Worm (Caenorhabditis elegans) whole organism, L3 larva: ENCODE results near the gene F38A1.13.

Experiments
- ceh-16 ChIP-seq: sonication (generic microtip); optimal IDR thresholded peaks from 2 replicates; lab custom pipeline; 2017; ENCODE audit warnings: missing biosample characterization, missing genetic modification characterization
- ceh-28 ChIP-seq: fragments of 150-350 bp; optimal IDR thresholded peaks from 2 replicates; lab custom pipeline; 2014; ENCODE audit warnings: missing biosample characterization, missing genetic modification reagents, missing genetic modification characterization
- egl-5 ChIP-seq: fragments of 150-350 bp; optimal IDR thresholded peaks from 2 replicates; lab custom pipeline; 2017; ENCODE audit warnings: missing biosample characterization, missing genetic modification reagents, missing genetic modification characterization, inconsistent platforms
- lin-15B ChIP-seq: fragments of 150-350 bp; optimal IDR thresholded peaks from 2 replicates; lab custom pipeline; 2014; ENCODE audit warnings: missing biosample characterization, missing genetic modification characterization
- nhr-11 ChIP-seq: fragments of 150-350 bp; optimal IDR thresholded peaks from 2 replicates; lab custom pipeline; 2014; ENCODE audit warnings: missing biosample characterization, missing genetic modification characterization
- nhr-237 ChIP-seq: fragments of 150-350 bp; optimal IDR thresholded peaks from 2 replicates; lab custom pipeline; 2014; ENCODE audit warnings: missing biosample characterization, missing genetic modification characterization
- pha-4 ChIP-seq: fragments of 150-350 bp; optimal IDR thresholded peaks from 2 replicates; lab custom pipeline; 2014; ENCODE audit warnings: missing biosample characterization, missing genetic modification reagents, missing genetic modification characterization

Gene F38A1.13

DNA sequence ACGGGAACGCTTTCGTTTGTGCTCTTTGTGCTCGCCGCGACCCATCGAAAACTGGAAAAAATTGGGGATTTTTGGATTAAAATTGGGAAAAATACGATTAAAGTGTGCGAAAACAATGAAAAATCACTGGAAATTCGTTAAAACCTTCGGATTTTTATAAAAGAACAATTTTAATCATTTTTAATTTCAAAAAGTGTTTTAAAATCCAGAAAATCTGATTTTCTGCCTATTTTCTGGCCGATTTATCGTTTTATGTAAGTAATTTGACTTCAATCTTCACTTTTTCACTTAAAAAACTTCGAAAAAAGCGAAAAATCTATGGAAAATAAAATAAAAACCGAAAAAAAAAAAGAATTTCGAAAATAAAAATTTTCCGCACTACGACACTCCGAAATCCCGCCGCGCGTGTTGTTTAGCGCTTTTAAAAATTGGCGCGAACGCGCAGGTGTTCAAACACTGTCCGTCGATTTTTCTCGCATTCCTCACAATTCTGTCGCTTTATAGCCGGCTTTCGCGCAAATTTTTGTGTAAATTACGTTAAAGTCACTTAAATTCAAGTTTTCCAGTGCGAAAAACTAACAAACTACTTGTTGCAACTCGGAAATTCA is 44.7 kb downstream of the F38A1.13 start, which contains the start of the genes ddx-46 and F53H1.4 (continued):
- no peak for TF ChIP-seq egl-5
- TF ChIP-seq nhr-237 (tag; lab: Kevin White, UChicago): no peak
- TF ChIP-seq nhr-11 (tag; lab: Kevin White, UChicago): no peak

DNA sequence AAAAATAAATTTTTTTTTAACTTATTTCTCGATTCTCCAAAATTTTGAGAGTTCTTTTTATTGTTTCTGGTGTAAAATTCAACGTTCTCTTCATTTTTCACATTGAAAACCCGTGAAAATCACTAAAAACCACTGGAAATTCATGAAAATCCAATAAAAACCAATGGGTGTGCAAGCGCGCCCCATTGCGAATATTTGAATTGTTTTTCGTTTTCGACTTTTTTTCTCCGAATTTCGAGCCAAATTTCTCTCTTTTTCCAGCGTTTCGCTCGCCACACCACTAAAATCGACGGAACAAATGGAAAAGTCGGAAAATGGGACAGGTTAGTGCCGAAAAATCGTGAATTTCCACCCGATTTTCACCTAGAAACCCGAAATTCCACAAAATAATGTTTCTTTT is 45.3 kb downstream of the F38A1.13 start:
- TF ChIP-seq pha-4 (tag; lab: Kevin White, UChicago): peak; percentile 35
- peak; percentile 66 for TF ChIP-seq lin-15B
- no peak for TF ChIP-seq ceh-16
- no peak for TF ChIP-seq ceh-28 (tag; lab: Kevin White, UChicago)
- TF ChIP-seq egl-5: no peak
- TF ChIP-seq, all 47 proteins: peak for 2
